Fruit fly (Drosophila melanogaster) whole organism, adult: ENCODE measurements around the gene Ance-2.

Source experiments
- CG12768 ChIP-seq: fragments of 200-800 bp; sonication (Bioruptor generic); optimal IDR thresholded peaks from 2 replicates; lab custom pipeline; 2017; ENCODE audit warnings: missing biosample characterization, missing genetic modification characterization, mild to moderate bottlenecking, moderate library complexity, missing genetic modification reagents
- CG14711 ChIP-seq: fragments of 200-800 bp; sonication (Bioruptor generic); optimal IDR thresholded peaks from 2 replicates; lab custom pipeline; 2018; ENCODE audit warnings: missing biosample characterization, mild to moderate bottlenecking, missing genetic modification characterization, moderate library complexity
- CG1620 ChIP-seq: fragments of 200-800 bp; sonication (Bioruptor generic); optimal IDR thresholded peaks from 2 replicates; lab custom pipeline; 2016; ENCODE audit warnings: missing biosample characterization, missing genetic modification characterization
- CG33017 ChIP-seq: fragments of 200-800 bp; sonication (Bioruptor generic); optimal IDR thresholded peaks from 2 replicates; lab custom pipeline; 2018; ENCODE audit warnings: missing biosample characterization, mild to moderate bottlenecking, missing genetic modification characterization, moderate library complexity
- bab1 ChIP-seq: fragments of 200-800 bp; sonication (Bioruptor generic); optimal IDR thresholded peaks from 3 replicates; lab custom pipeline; 2019; ENCODE audit warnings: missing biosample characterization, mild to moderate bottlenecking, missing genetic modification characterization, moderate library complexity
- cic ChIP-seq: fragments of 200-800 bp; sonication (Bioruptor generic); optimal IDR thresholded peaks from 2 replicates; lab custom pipeline; 2017; ENCODE audit warnings: missing biosample characterization, mild to moderate bottlenecking, missing genetic modification characterization, moderate library complexity
- cnc ChIP-seq, 2 experiments: fragments of >200 bp; optimal IDR thresholded peaks; 2 replicates each; lab custom pipeline; 2017
- kay ChIP-seq: fragments of 200-800 bp; sonication (Bioruptor generic); peaks from one replicate; lab custom pipeline; 2016; ENCODE audit warnings: missing biosample characterization, missing genetic modification characterization, borderline replicate concordance
- ovo ChIP-seq: fragments of 200-800 bp; sonication (Bioruptor generic); optimal IDR thresholded peaks from 2 replicates; lab custom pipeline; 2016; ENCODE audit warnings: missing biosample characterization, missing genetic modification characterization
- pad ChIP-seq: fragments of 200-800 bp; sonication (Bioruptor generic); optimal IDR thresholded peaks from 3 replicates; lab custom pipeline; 2017; ENCODE audit warnings: missing biosample characterization, missing genetic modification characterization, mild to moderate bottlenecking, moderate library complexity, missing genetic modification reagents
- toe ChIP-seq: fragments of 200-800 bp; sonication (Bioruptor generic); optimal IDR thresholded peaks from 2 replicates; lab custom pipeline; 2016; ENCODE audit warnings: missing biosample characterization, missing genetic modification characterization

dm6 chr2L:13869400-13869799 lies 39.7 kb upstream of the Ance-2 start:
- TF ChIP-seq cnc (optimal IDR thresholded peaks at IDR 0.05; lab: Kevin White, UChicago) (no peak), kay (no peak), CG14711 (tag; lab: Kevin White, UChicago) (no peak), bab1 (GFP tag; lab: Kevin White, UChicago) (no peak), cic (GFP tag; lab: Kevin White, UChicago) (no peak), ovo (GFP tag; lab: Kevin White, UChicago) (no peak), CG12768 (GFP tag; lab: Kevin White, UChicago) (no peak), toe (GFP tag; lab: Kevin White, UChicago) (no peak), CG1620 (GFP tag; lab: Kevin White, UChicago) (no peak), CG33017 (no peak), pad (GFP tag; lab: Kevin White, UChicago) (no peak)
